Worm (Caenorhabditis elegans) whole organism, L1 larva: ENCODE data around the gene txt-6.

ENCODE experiments used
- F16B12.6 ChIP-seq: fragments of 150-350 bp; optimal IDR thresholded peaks from 2 replicates; lab custom pipeline; 2014; ENCODE audit warnings: missing biosample characterization, missing genetic modification characterization
- Y116A8C.19 ChIP-seq: sonication (generic microtip); optimal IDR thresholded peaks from 2 replicates; lab custom pipeline; 2016; ENCODE audit warnings: missing compliant biosample characterization, missing genetic modification characterization, borderline replicate concordance
- aha-1 ChIP-seq: fragments of 150-350 bp; optimal IDR thresholded peaks from 2 replicates; lab custom pipeline; 2014; ENCODE audit warnings: missing biosample characterization, missing genetic modification characterization
- alr-1 ChIP-seq: fragments of 200-800 bp; sonication (Bioruptor generic); optimal IDR thresholded peaks from 2 replicates; lab custom pipeline; 2018; ENCODE audit warnings: borderline replicate concordance, mild to moderate bottlenecking, missing genetic modification characterization, missing compliant biosample characterization
- aly-2 ChIP-seq: fragments of 150-350 bp; optimal IDR thresholded peaks from 2 replicates; lab custom pipeline; 2014; ENCODE audit warnings: missing biosample characterization, missing genetic modification characterization
- ama-1 ChIP-seq: fragments of 150-350 bp; optimal IDR thresholded peaks from 2 replicates; lab custom pipeline; 2014
- blmp-1 ChIP-seq: fragments of 150-350 bp; optimal IDR thresholded peaks from 2 replicates; lab custom pipeline; 2014; ENCODE audit warnings: missing biosample characterization, missing genetic modification characterization
- ceh-63 ChIP-seq: fragments of 200-800 bp; sonication (Bioruptor generic); optimal IDR thresholded peaks from 2 replicates; lab custom pipeline; 2018; ENCODE audit warnings: mild to moderate bottlenecking, missing genetic modification characterization, missing compliant biosample characterization
- ceh-8 ChIP-seq: fragments of 200-800 bp; sonication (Bioruptor generic); optimal IDR thresholded peaks from 2 replicates; lab custom pipeline; 2018; ENCODE audit warnings: mild to moderate bottlenecking, missing genetic modification characterization, moderate library complexity, missing compliant biosample characterization
- ceh-88 ChIP-seq: fragments of 200-800 bp; sonication (Bioruptor generic); IDR thresholded peaks from 2 replicates; pipeline ENCODE4 v1.3.6; 2022; ENCODE audit warnings: missing genetic modification characterization, missing compliant biosample characterization
- ceh-90 ChIP-seq: sonication (generic microtip); optimal IDR thresholded peaks from 2 replicates; lab custom pipeline; 2016; ENCODE audit warnings: missing genetic modification characterization, missing compliant biosample characterization
- dpl-1 ChIP-seq, 3 experiments: fragments of 150-350 bp in 2 of 3; sonication (generic microtip) in 1 of 3; optimal IDR thresholded peaks; 2 replicates each; lab custom pipeline; 2014 to 2017; ENCODE audit warnings: missing biosample characterization in 3 of 3, missing genetic modification characterization in 3 of 3, missing genetic modification reagents in 3 of 3
- dsc-1 ChIP-seq: sonication (generic microtip); optimal IDR thresholded peaks from 2 replicates; lab custom pipeline; 2016; ENCODE audit warnings: mild to moderate bottlenecking, missing genetic modification characterization, missing compliant biosample characterization
- efl-3 ChIP-seq: fragments of 200-800 bp; sonication (Bioruptor generic); optimal IDR thresholded peaks from 2 replicates; lab custom pipeline; 2018; ENCODE audit warnings: mild to moderate bottlenecking, missing genetic modification characterization, missing compliant biosample characterization
- egl-13 ChIP-seq: sonication (generic microtip); optimal IDR thresholded peaks from 2 replicates; lab custom pipeline; 2016; ENCODE audit warnings: missing genotype, missing genetic modification reagents, missing genetic modification characterization, missing compliant biosample characterization
- egl-27 ChIP-seq, 2 experiments: fragments of 150-350 bp in 1 of 2; sonication (generic microtip); optimal IDR thresholded peaks; 3 replicates each; lab custom pipeline; 2017 to 2018; ENCODE audit warnings: missing biosample characterization in 2 of 2, missing genetic modification characterization in 2 of 2, missing genetic modification reagents in 2 of 2
- elt-2 ChIP-seq: sonication (generic microtip); optimal IDR thresholded peaks from 2 replicates; lab custom pipeline; 2016; ENCODE audit warnings: missing genetic modification characterization, mild to moderate bottlenecking, inconsistent platforms, missing compliant biosample characterization, missing genetic modification reagents
- elt-3 ChIP-seq, 6 experiments: fragments of 150-350 bp in 1 of 6; sonication (generic microtip); optimal IDR thresholded peaks; 2 replicates each; lab custom pipeline; 2017 to 2018; ENCODE audit warnings: missing biosample characterization in 6 of 6, missing genetic modification characterization in 6 of 6, inconsistent platforms in 1 of 6
- ets-5 ChIP-seq: fragments of 200-800 bp; sonication (Bioruptor generic); IDR thresholded peaks from 2 replicates; pipeline ENCODE4 v1.3.6; 2022; ENCODE audit warnings: missing genetic modification characterization, missing compliant biosample characterization
- fkh-10 ChIP-seq: sonication (generic microtip); optimal IDR thresholded peaks from 2 replicates; lab custom pipeline; 2017; ENCODE audit warnings: missing biosample characterization, missing genetic modification reagents, missing genetic modification characterization
- fkh-4 ChIP-seq: sonication (generic microtip); optimal IDR thresholded peaks from 2 replicates; lab custom pipeline; 2016; ENCODE audit warnings: missing compliant biosample characterization, missing genetic modification characterization, borderline replicate concordance
- fos-1 ChIP-seq: fragments of 150-350 bp; optimal IDR thresholded peaks from 2 replicates; lab custom pipeline; 2014; ENCODE audit warnings: missing biosample characterization, missing genetic modification characterization
- grh-1 ChIP-seq: fragments of 200-800 bp; sonication (Bioruptor generic); IDR thresholded peaks from 2 replicates; pipeline ENCODE4 v1.3.6; 2022; ENCODE audit warnings: missing genetic modification reagents, missing genetic modification characterization, missing compliant biosample characterization
- hlh-17 ChIP-seq: fragments of 200-800 bp; sonication (Bioruptor generic); optimal IDR thresholded peaks from 2 replicates; lab custom pipeline; 2018; ENCODE audit warnings: missing genetic modification characterization, mild to moderate bottlenecking, missing compliant biosample characterization, moderate library complexity, borderline replicate concordance
- hpl-2 ChIP-seq: fragments of 150-350 bp; optimal IDR thresholded peaks from 2 replicates; lab custom pipeline; 2014; ENCODE audit warnings: missing biosample characterization, missing genetic modification reagents, missing genetic modification characterization
- isw-1 ChIP-seq: fragments of 200-800 bp; sonication (Bioruptor generic); IDR thresholded peaks from 2 replicates; pipeline ENCODE4 v1.3.6; 2022; ENCODE audit warnings: missing genetic modification characterization, missing compliant biosample characterization
- jun-1 ChIP-seq: fragments of 150-350 bp; optimal IDR thresholded peaks from 2 replicates; lab custom pipeline; 2014; ENCODE audit warnings: missing biosample characterization, missing genetic modification reagents, missing genetic modification characterization
- lin-13 ChIP-seq: fragments of 150-350 bp; optimal IDR thresholded peaks from 2 replicates; lab custom pipeline; 2014; ENCODE audit warnings: missing biosample characterization, missing genetic modification reagents, missing genetic modification characterization
- lin-14 ChIP-seq: fragments of 200-800 bp; sonication (Bioruptor generic); optimal IDR thresholded peaks from 2 replicates; lab custom pipeline; 2018; ENCODE audit warnings: mild to moderate bottlenecking, missing genetic modification characterization, moderate library complexity, missing compliant biosample characterization
- lin-39 ChIP-seq: fragments of 150-350 bp; optimal IDR thresholded peaks from 2 replicates; lab custom pipeline; 2014; ENCODE audit warnings: missing biosample characterization, missing genetic modification reagents, missing genetic modification characterization
- mdl-1 ChIP-seq, 2 experiments: fragments of 150-350 bp; optimal IDR thresholded peaks; 2 replicates each; lab custom pipeline; 2014 to 2017; ENCODE audit warnings: missing biosample characterization in 2 of 2, missing genetic modification characterization in 2 of 2, inconsistent platforms in 1 of 2
- mef-2 ChIP-seq: fragments of 150-350 bp; optimal IDR thresholded peaks from 2 replicates; lab custom pipeline; 2014; ENCODE audit warnings: missing biosample characterization, missing genetic modification characterization
- nhr-11 ChIP-seq: fragments of 150-350 bp; optimal IDR thresholded peaks from 2 replicates; lab custom pipeline; 2014; ENCODE audit warnings: missing biosample characterization, missing genetic modification characterization
- nhr-20 ChIP-seq: sonication (generic microtip); optimal IDR thresholded peaks from 2 replicates; lab custom pipeline; 2016; ENCODE audit warnings: mild to moderate bottlenecking, missing genetic modification characterization, missing compliant biosample characterization
- nhr-237 ChIP-seq: fragments of 150-350 bp; optimal IDR thresholded peaks from 2 replicates; lab custom pipeline; 2014; ENCODE audit warnings: missing biosample characterization, missing genetic modification characterization
- nhr-47 ChIP-seq: sonication (generic microtip); optimal IDR thresholded peaks from 2 replicates; lab custom pipeline; 2016; ENCODE audit warnings: mild to moderate bottlenecking, missing genetic modification characterization, moderate library complexity, missing compliant biosample characterization
- nhr-71 ChIP-seq: sonication (generic microtip); optimal IDR thresholded peaks from 2 replicates; lab custom pipeline; 2016; ENCODE audit warnings: mild to moderate bottlenecking, missing genetic modification characterization, moderate library complexity, missing compliant biosample characterization
- nhr-76 ChIP-seq: sonication (generic microtip); optimal IDR thresholded peaks from 2 replicates; lab custom pipeline; 2017; ENCODE audit warnings: missing biosample characterization, missing genetic modification characterization
- nhr-77 ChIP-seq: fragments of 150-350 bp; optimal IDR thresholded peaks from 2 replicates; lab custom pipeline; 2014; ENCODE audit warnings: missing biosample characterization, missing genetic modification characterization
- nhr-85 ChIP-seq: sonication (generic microtip); peaks from one replicate; lab custom pipeline; 2016; ENCODE audit warnings: missing genetic modification characterization, inconsistent platforms, missing compliant biosample characterization
- nhr-90 ChIP-seq: sonication (generic microtip); optimal IDR thresholded peaks from 2 replicates; lab custom pipeline; 2016; ENCODE audit warnings: mild to moderate bottlenecking, missing genetic modification characterization, missing compliant biosample characterization; ENCODE audit not compliant: poor library complexity
- pax-3 ChIP-seq: fragments of 200-800 bp; sonication (Bioruptor generic); optimal IDR thresholded peaks from 2 replicates; lab custom pipeline; 2018; ENCODE audit warnings: mild to moderate bottlenecking, missing genetic modification characterization, moderate library complexity, missing compliant biosample characterization
- snu-23 ChIP-seq: sonication (generic microtip); optimal IDR thresholded peaks from 2 replicates; lab custom pipeline; 2016; ENCODE audit warnings: missing genetic modification characterization, missing compliant biosample characterization
- sox-4 ChIP-seq: sonication (generic microtip); optimal IDR thresholded peaks from 2 replicates; lab custom pipeline; 2016; ENCODE audit warnings: missing genetic modification characterization, missing compliant biosample characterization
- sptf-1 ChIP-seq: fragments of 150-350 bp; optimal IDR thresholded peaks from 2 replicates; lab custom pipeline; 2014; ENCODE audit warnings: missing biosample characterization, missing genetic modification characterization
- sup-37 ChIP-seq: fragments of 200-800 bp; sonication (Bioruptor generic); optimal IDR thresholded peaks from 2 replicates; lab custom pipeline; 2018; ENCODE audit warnings: mild to moderate bottlenecking, missing genetic modification characterization, missing compliant biosample characterization
- swsn-7 ChIP-seq: sonication (generic microtip); optimal IDR thresholded peaks from 2 replicates; lab custom pipeline; 2016; ENCODE audit warnings: missing genetic modification characterization, missing compliant biosample characterization
- tbx-2 ChIP-seq: sonication (generic microtip); optimal IDR thresholded peaks from 2 replicates; lab custom pipeline; 2016; ENCODE audit warnings: missing genetic modification characterization, missing compliant biosample characterization
- tlp-1 ChIP-seq: fragments of 150-350 bp; optimal IDR thresholded peaks from 2 replicates; lab custom pipeline; 2014; ENCODE audit warnings: missing biosample characterization, missing genetic modification characterization
- unc-130 ChIP-seq: fragments of 150-350 bp; optimal IDR thresholded peaks from 2 replicates; lab custom pipeline; 2017; ENCODE audit warnings: missing biosample characterization, missing genetic modification characterization, inconsistent platforms
- unc-30 ChIP-seq: sonication (generic microtip); optimal IDR thresholded peaks from 2 replicates; lab custom pipeline; 2017; ENCODE audit warnings: missing biosample characterization, missing genetic modification characterization
- unc-62 ChIP-seq: fragments of 150-350 bp; optimal IDR thresholded peaks from 2 replicates; lab custom pipeline; 2014; ENCODE audit warnings: missing biosample characterization, missing genetic modification reagents, missing genetic modification characterization
- ztf-11 ChIP-seq, 2 experiments: sonication (generic microtip); optimal IDR thresholded peaks; 2 replicates each; lab custom pipeline; 2016 to 2017; ENCODE audit warnings: missing genetic modification characterization in 2 of 2, missing biosample characterization in 1 of 2, missing compliant biosample characterization in 1 of 2

The txt-6 gene

DNA sequence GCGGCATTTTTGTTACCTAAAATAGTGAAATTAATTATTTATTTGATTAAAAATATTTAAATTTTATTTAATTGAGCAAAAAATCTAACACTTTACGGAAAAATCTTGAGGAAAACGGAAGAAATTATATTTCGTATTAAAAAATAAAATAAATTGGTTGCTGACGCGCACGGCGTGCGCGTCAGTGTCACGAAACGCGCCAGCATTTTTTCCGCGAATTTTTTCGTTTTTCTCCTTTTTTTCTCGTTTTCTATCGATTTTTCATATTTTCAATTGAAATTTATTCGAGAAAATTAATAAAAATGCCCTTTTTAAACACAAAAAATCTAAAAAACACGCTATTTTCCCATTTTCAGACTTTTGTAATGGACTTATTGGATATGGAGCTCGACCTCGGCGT lies 9.1 kb upstream of the txt-6 start, which contains the start of the genes Y61A9LA.10 and F54D11.4 (continued):
- no peak for TF ChIP-seq hlh-17 (GFP tag; lab: Kevin White, UChicago)
- TF ChIP-seq tbx-2 (tag; lab: Kevin White, UChicago) = peak; percentile 61
- TF ChIP-seq sox-4 (tag; lab: Kevin White, UChicago) = peak; percentile 24
- TF ChIP-seq F16B12.6 (tag; lab: Kevin White, UChicago) = peak; percentile 5
- TF ChIP-seq egl-13 = peak; percentile 48
- TF ChIP-seq ceh-88 = no peak
- TF ChIP-seq mdl-1 (tag; optimal IDR thresholded peaks at IDR 0.05; lab: Kevin White, UChicago) = no peak
- no peak for TF ChIP-seq unc-130
- TF ChIP-seq fkh-10 = no peak
- peak; percentile 80 for TF ChIP-seq nhr-47 (tag; lab: Kevin White, UChicago)
- no peak for TF ChIP-seq ets-5 (GFP tag; lab: Robert Waterston, UW)
- peak; percentile 79 for TF ChIP-seq nhr-71 (tag; lab: Kevin White, UChicago)
- TF ChIP-seq elt-2 (tag; lab: Kevin White, UChicago) = peak; percentile 28
- TF ChIP-seq nhr-90 (tag; lab: Kevin White, UChicago) = peak; percentile 69
- peak; percentile 79 for TF ChIP-seq nhr-85
- no peak for TF ChIP-seq mef-2 (tag; lab: Kevin White, UChicago)
- TF ChIP-seq lin-14 = no peak
- peak; percentile 59 for TF ChIP-seq nhr-20 (tag; lab: Kevin White, UChicago)
- TF ChIP-seq ztf-11 (tag; optimal IDR thresholded peaks at IDR 0.05; lab: Kevin White, UChicago) = no peak
- TF ChIP-seq swsn-7 (tag; lab: Kevin White, UChicago) = peak; percentile 67
- no peak for TF ChIP-seq aha-1 (tag; lab: Kevin White, UChicago)
- TF ChIP-seq sup-37 (GFP tag; lab: Kevin White, UChicago) = no peak
- peak in 1 of 6 experiments; percentile 43 for TF ChIP-seq elt-3 (tag; optimal IDR thresholded peaks at IDR 0.05; lab: Kevin White, UChicago)
- no peak for TF ChIP-seq nhr-11
- TF ChIP-seq unc-30 = no peak
- TF ChIP-seq isw-1 (GFP tag; lab: Robert Waterston, UW) = peak; percentile 19; the same call in 1 of the 2 replicates
- no peak for TF ChIP-seq alr-1 (tag; lab: Kevin White, UChicago)
- TF ChIP-seq grh-1 (GFP tag; lab: Robert Waterston, UW) = 0 out of 2 replicates have a peak, but pooled peaks have one; percentile 9
- no peak for TF ChIP-seq pax-3 (tag; lab: Kevin White, UChicago)
- peak; percentile 63 for TF ChIP-seq snu-23 (GFP tag; lab: Kevin White, UChicago)
- TF ChIP-seq aly-2 (tag; lab: Kevin White, UChicago) = no peak
- no peak for TF ChIP-seq ceh-8
- TF ChIP-seq egl-27 (tag; optimal IDR thresholded peaks at IDR 0.05; lab: Kevin White, UChicago) = no peak
- no peak for TF ChIP-seq ama-1 (lab: Kevin White, UChicago)
- TF ChIP-seq ceh-90 (tag; lab: Kevin White, UChicago) = no peak
- TF ChIP-seq lin-39 = peak; percentile 32
- TF ChIP-seq nhr-76 = no peak
- no peak for TF ChIP-seq Y116A8C.19 (tag; lab: Kevin White, UChicago)
- TF ChIP-seq nhr-237 (tag; lab: Kevin White, UChicago) = no peak
- TF ChIP-seq dsc-1 = peak; percentile 66
- peak; percentile 15 for TF ChIP-seq hpl-2 (GFP tag; lab: Kevin White, UChicago)
- no peak for TF ChIP-seq tlp-1 (tag; lab: Kevin White, UChicago)
- TF ChIP-seq lin-13 (GFP tag; lab: Kevin White, UChicago) = no peak
- TF ChIP-seq fos-1 (tag; lab: Kevin White, UChicago) = peak; percentile 11
- no peak for TF ChIP-seq sptf-1 (tag; lab: Kevin White, UChicago)
- peak; percentile 53 to 73 (median 66) for TF ChIP-seq dpl-1 (GFP tag; optimal IDR thresholded peaks at IDR 0.05; lab: Kevin White, UChicago)
- no peak for TF ChIP-seq efl-3 (GFP tag; lab: Kevin White, UChicago)
- peak; percentile 39 for TF ChIP-seq blmp-1 (tag; lab: Kevin White, UChicago)
- no peak for TF ChIP-seq jun-1 (tag; lab: Kevin White, UChicago)
- no peak for TF ChIP-seq unc-62 (GFP tag; lab: Kevin White, UChicago)
- no peak for TF ChIP-seq ceh-63 (GFP tag; lab: Kevin White, UChicago)
- no peak for TF ChIP-seq fkh-4
- no peak for TF ChIP-seq nhr-77
